Fruit fly (Drosophila melanogaster) whole organism, pupa: ENCODE results near the gene CCDC53.
A peak's percentile ranks its signal among the peaks of the same experiment; 100 is the strongest.

ENCODE experiments used
- CG10348 ChIP-seq: fragments of 200-800 bp; sonication (Bioruptor generic); IDR thresholded peaks from 2 replicates; pipeline ENCODE4 v1.3.6; 2022; ENCODE audit warnings: missing biosample characterization, missing genetic modification characterization
- CG12605 ChIP-seq: fragments of 200-800 bp; sonication (Bioruptor generic); IDR thresholded peaks from 2 replicates; pipeline ENCODE4 v1.3.6; 2022; ENCODE audit warnings: missing biosample characterization, missing genetic modification characterization
- CG13204 ChIP-seq: fragments of 200-800 bp; sonication (Bioruptor generic); optimal IDR thresholded peaks from 2 replicates; lab custom pipeline; 2018; ENCODE audit warnings: missing biosample characterization, mild to moderate bottlenecking, missing genetic modification characterization, moderate library complexity
- CG14655 ChIP-seq: fragments of 200-800 bp; sonication (Bioruptor generic); optimal IDR thresholded peaks from 3 replicates; lab custom pipeline; 2017; ENCODE audit warnings: mild to moderate bottlenecking, missing biosample characterization, missing genetic modification reagents, missing genetic modification characterization
- CG15710 ChIP-seq: fragments of 200-800 bp; sonication (Bioruptor generic); optimal IDR thresholded peaks from 2 replicates; lab custom pipeline; 2018; ENCODE audit warnings: missing biosample characterization, mild to moderate bottlenecking, missing genetic modification characterization, moderate library complexity
- CG17806 ChIP-seq: fragments of 200-800 bp; sonication (Bioruptor generic); optimal IDR thresholded peaks from 2 replicates; lab custom pipeline; 2018; ENCODE audit warnings: missing biosample characterization, mild to moderate bottlenecking, missing genetic modification characterization, moderate library complexity
- CG32121 ChIP-seq: fragments of 200-800 bp; sonication (Bioruptor generic); IDR thresholded peaks from 2 replicates; pipeline ENCODE4 v1.3.6; 2022; ENCODE audit warnings: missing biosample characterization, missing genetic modification characterization
- CG34367 ChIP-seq: fragments of 200-800 bp; sonication (Bioruptor generic); optimal IDR thresholded peaks from 2 replicates; lab custom pipeline; 2018; ENCODE audit warnings: missing biosample characterization, mild to moderate bottlenecking, missing genetic modification characterization
- CG4496 ChIP-seq: fragments of 200-800 bp; sonication (Bioruptor generic); IDR thresholded peaks from 3 replicates; pipeline ENCODE4 v1.3.6; 2022; ENCODE audit warnings: missing biosample characterization, missing genetic modification characterization
- CG8159 ChIP-seq: fragments of 200-800 bp; sonication (Bioruptor generic); optimal IDR thresholded peaks from 3 replicates; lab custom pipeline; 2018; ENCODE audit warnings: missing biosample characterization, mild to moderate bottlenecking, missing genetic modification characterization, moderate library complexity
- CG8301 ChIP-seq: fragments of 200-800 bp; sonication (Bioruptor generic); optimal IDR thresholded peaks from 2 replicates; lab custom pipeline; 2018; ENCODE audit warnings: missing biosample characterization, mild to moderate bottlenecking, missing genetic modification characterization
- CG9948 ChIP-seq: fragments of 200-800 bp; sonication (Bioruptor generic); optimal IDR thresholded peaks from 2 replicates; lab custom pipeline; 2018; ENCODE audit warnings: missing biosample characterization, mild to moderate bottlenecking, missing genetic modification characterization, moderate library complexity
- D1 ChIP-seq: fragments of 200-800 bp; sonication (Bioruptor generic); optimal IDR thresholded peaks from 2 replicates; lab custom pipeline; 2018; ENCODE audit warnings: missing biosample characterization, mild to moderate bottlenecking, missing genetic modification characterization, moderate library complexity
- EcR ChIP-seq: fragments of 200-800 bp; sonication (Bioruptor generic); optimal IDR thresholded peaks from 3 replicates; lab custom pipeline; 2019; ENCODE audit warnings: missing biosample characterization, missing genetic modification characterization, mild to moderate bottlenecking, moderate library complexity, missing genetic modification reagents
- Ets98B ChIP-seq: fragments of 200-800 bp; sonication (Bioruptor generic); IDR thresholded peaks from 2 replicates; pipeline ENCODE4 v1.3.6; 2022; ENCODE audit warnings: missing biosample characterization, missing genetic modification characterization
- Pif1A ChIP-seq: fragments of 200-800 bp; sonication (Bioruptor generic); optimal IDR thresholded peaks from 3 replicates; lab custom pipeline; 2016; ENCODE audit warnings: missing biosample characterization, missing genetic modification characterization
- Pif1B ChIP-seq: fragments of 200-800 bp; sonication (Bioruptor generic); optimal IDR thresholded peaks from 3 replicates; lab custom pipeline; 2016; ENCODE audit warnings: missing biosample characterization, missing genetic modification characterization
- Snoo ChIP-seq: fragments of 200-800 bp; sonication (Bioruptor generic); optimal IDR thresholded peaks from 3 replicates; lab custom pipeline; 2017; ENCODE audit warnings: missing biosample characterization, mild to moderate bottlenecking, missing genetic modification characterization, inconsistent platforms
- fd96Ca ChIP-seq: fragments of 200-800 bp; sonication (Bioruptor generic); IDR thresholded peaks from 3 replicates; pipeline ENCODE4 v1.3.6; 2022; ENCODE audit warnings: missing biosample characterization, missing genetic modification characterization
- gl ChIP-seq: fragments of 200-800 bp; sonication (Bioruptor generic); optimal IDR thresholded peaks from 2 replicates; lab custom pipeline; 2018; ENCODE audit warnings: missing biosample characterization, mild to moderate bottlenecking, missing genetic modification characterization
- rn ChIP-seq: fragments of 200-800 bp; sonication (Bioruptor generic); IDR thresholded peaks from 2 replicates; pipeline ENCODE4 v1.3.6; 2022; ENCODE audit warnings: missing biosample characterization, missing genetic modification characterization

Gene CCDC53

dm6 chr2L:8024325-8024724, 16.6 kb upstream of the CCDC53 start:
- TF ChIP-seq Ets98B (GFP tag; lab: Robert Waterston, UW) (no peak), CG32121 (GFP tag; lab: Robert Waterston, UW) (no peak), fd96Ca (GFP tag; lab: Robert Waterston, UW) (no peak), Pif1B (GFP tag; lab: Kevin White, UChicago) (no peak), CG4496 (GFP tag; lab: Robert Waterston, UW) (no peak), CG8301 (tag; lab: Kevin White, UChicago) (no peak), CG8159 (no peak), CG10348 (GFP tag; lab: Robert Waterston, UW) (no peak), gl (tag; lab: Kevin White, UChicago) (no peak), CG14655 (GFP tag; lab: Kevin White, UChicago) (no peak)

dm6 chr2L:8029160-8029852, 11.6 kb upstream of the CCDC53 start, which contains the start of gene baf:
Gene baf, plus strand, starts transcription at chr2L:8029462.
- TF ChIP-seq CG32121 (GFP tag; lab: Robert Waterston, UW) (no peak), CG17806 (tag; lab: Kevin White, UChicago) (no peak), CG4496 (GFP tag; lab: Robert Waterston, UW) (no peak), gl (tag; lab: Kevin White, UChicago) (no peak), CG10348 (GFP tag; lab: Robert Waterston, UW) (no peak), Ets98B (GFP tag; lab: Robert Waterston, UW) (no peak), Snoo (tag; lab: Kevin White, UChicago) (no peak), CG8159 (no peak), D1 (tag; lab: Kevin White, UChicago) (no peak), CG8301 (tag; lab: Kevin White, UChicago) (no peak), CG9948 (no peak), fd96Ca (GFP tag; lab: Robert Waterston, UW) (no peak), rn (GFP tag; lab: Robert Waterston, UW) (no peak)

- TF ChIP-seq CG17806 (tag; lab: Kevin White, UChicago): no peak
- TF ChIP-seq fd96Ca (GFP tag; lab: Robert Waterston, UW): no peak
- TF ChIP-seq CG4496 (GFP tag; lab: Robert Waterston, UW): no peak
- TF ChIP-seq Pif1A: no peak
- TF ChIP-seq gl (tag; lab: Kevin White, UChicago): no peak
- no peak for TF ChIP-seq D1 (tag; lab: Kevin White, UChicago)
- TF ChIP-seq EcR (GFP tag; lab: Kevin White, UChicago): no peak
- no peak for TF ChIP-seq rn (GFP tag; lab: Robert Waterston, UW)
- TF ChIP-seq CG8159: no peak
- TF ChIP-seq CG32121 (GFP tag; lab: Robert Waterston, UW): no peak
- TF ChIP-seq Ets98B (GFP tag; lab: Robert Waterston, UW): no peak
Observed at dm6 chr2L:8030102-8030501, 10.8 kb upstream of the CCDC53 start.

dm6 chr2L:8030693-8031210, 10.2 kb upstream of the CCDC53 start, which contains the start of gene Cka:
Gene Cka, plus strand, starts transcription at chr2L:8030721.
- TF ChIP-seq CG34367 (no peak), Snoo (tag; lab: Kevin White, UChicago) (peak; percentile 5), CG15710 (no peak), CG8159 (peak; percentile 34), Pif1B (GFP tag; lab: Kevin White, UChicago) (no peak), CG4496 (GFP tag; lab: Robert Waterston, UW) (peak; percentile 69; the same call in 1 of the 3 replicates), CG32121 (GFP tag; lab: Robert Waterston, UW) (no peak), CG13204 (GFP tag; lab: Kevin White, UChicago) (peak; percentile 57), D1 (tag; lab: Kevin White, UChicago) (no peak), fd96Ca (GFP tag; lab: Robert Waterston, UW) (peak; percentile 44; the same call in 1 of the 3 replicates)

- peak; percentile 25 for TF ChIP-seq CG13204 (GFP tag; lab: Kevin White, UChicago)
- no peak for TF ChIP-seq CG14655 (GFP tag; lab: Kevin White, UChicago)
- peak; percentile 38; the same call in 1 of the 3 replicates for TF ChIP-seq CG4496 (GFP tag; lab: Robert Waterston, UW)
- TF ChIP-seq CG12605: peak; percentile 29; the same call in 1 of the 2 replicates
- TF ChIP-seq EcR (GFP tag; lab: Kevin White, UChicago): peak; percentile 54
Observed at dm6 chr2L:8031588-8031987, 9.3 kb upstream of the CCDC53 start.

- TF ChIP-seq CG15710: no peak
- TF ChIP-seq CG8159: no peak
- TF ChIP-seq rn (GFP tag; lab: Robert Waterston, UW): no peak
- TF ChIP-seq D1 (tag; lab: Kevin White, UChicago): no peak
- no peak for TF ChIP-seq CG13204 (GFP tag; lab: Kevin White, UChicago)
- TF ChIP-seq CG8301 (tag; lab: Kevin White, UChicago): peak; percentile 28
- no peak for TF ChIP-seq Pif1B (GFP tag; lab: Kevin White, UChicago)
- TF ChIP-seq CG9948: no peak
- no peak for TF ChIP-seq Snoo (tag; lab: Kevin White, UChicago)
- peak; percentile 55; the same call in 1 of the 3 replicates for TF ChIP-seq CG4496 (GFP tag; lab: Robert Waterston, UW)
- TF ChIP-seq CG34367: no peak
- 0 out of 2 replicates have a peak, but pooled peaks have one; percentile 16 for TF ChIP-seq CG12605
- peak; percentile 37; the same call in 1 of the 2 replicates for TF ChIP-seq CG32121 (GFP tag; lab: Robert Waterston, UW)
- TF ChIP-seq Pif1A: peak; percentile 18
- no peak for TF ChIP-seq EcR (GFP tag; lab: Kevin White, UChicago)
- TF ChIP-seq CG17806 (tag; lab: Kevin White, UChicago): peak; percentile 6
- TF ChIP-seq CG14655 (GFP tag; lab: Kevin White, UChicago): no peak
- no peak for TF ChIP-seq fd96Ca (GFP tag; lab: Robert Waterston, UW)
- no peak for TF ChIP-seq Ets98B (GFP tag; lab: Robert Waterston, UW)
- TF ChIP-seq gl (tag; lab: Kevin White, UChicago): no peak
- TF ChIP-seq CG10348 (GFP tag; lab: Robert Waterston, UW): no peak
Observed at dm6 chr2L:8033756-8034155, 7.2 kb upstream of the CCDC53 start.
